Fruit fly (Drosophila melanogaster) whole organism, embryonic: ENCODE measurements around the gene feo.
A peak's percentile ranks its signal among the peaks of the same experiment; 100 is the strongest.

Source experiments
- B-H1 ChIP-seq: fragments of 200-800 bp; sonication (Bioruptor generic); IDR thresholded peaks from 3 replicates; pipeline ENCODE4 v1.3.6; 2022; ENCODE audit warnings: missing biosample characterization, missing genetic modification characterization
- Bteb2 ChIP-seq: fragments of 200-800 bp; sonication (Bioruptor generic); optimal IDR thresholded peaks from 2 replicates; lab custom pipeline; 2016; ENCODE audit warnings: missing biosample characterization, missing genetic modification characterization
- CG10543 ChIP-seq: fragments of 200-800 bp; sonication (Bioruptor generic); optimal IDR thresholded peaks from 3 replicates; lab custom pipeline; 2017; ENCODE audit warnings: missing biosample characterization, mild to moderate bottlenecking, missing genetic modification characterization, moderate library complexity
- CG10565 ChIP-seq: fragments of 200-800 bp; sonication (Bioruptor generic); optimal IDR thresholded peaks from 3 replicates; lab custom pipeline; 2016; ENCODE audit warnings: missing biosample characterization, mild to moderate bottlenecking, missing genetic modification characterization
- CG11456 ChIP-seq: fragments of 200-800 bp; sonication (Bioruptor generic); IDR thresholded peaks from 3 replicates; pipeline ENCODE4 v1.3.6; 2022; ENCODE audit warnings: missing biosample characterization, missing genetic modification characterization
- CG13287 ChIP-seq: fragments of 200-800 bp; sonication (Bioruptor generic); IDR thresholded peaks from 2 replicates; pipeline ENCODE4 v1.3.6; 2022; ENCODE audit warnings: missing biosample characterization, missing genetic modification characterization; ENCODE audit not compliant: partially characterized antibody
- CG14965 ChIP-seq: fragments of 200-800 bp; sonication (Bioruptor generic); optimal IDR thresholded peaks from 2 replicates; lab custom pipeline; 2016; ENCODE audit warnings: missing biosample characterization, missing genetic modification characterization, borderline replicate concordance
- CG15696 ChIP-seq: fragments of 200-800 bp; sonication (Bioruptor generic); optimal IDR thresholded peaks from 2 replicates; lab custom pipeline; 2019; ENCODE audit warnings: missing biosample characterization, mild to moderate bottlenecking, missing genetic modification characterization, moderate library complexity
- CG17186 ChIP-seq: fragments of 200-800 bp; sonication (Bioruptor generic); optimal IDR thresholded peaks from 3 replicates; lab custom pipeline; 2017; ENCODE audit warnings: missing biosample characterization, missing genetic modification reagents, missing genetic modification characterization
- CG1832 ChIP-seq: fragments of 200-800 bp; sonication (Bioruptor generic); optimal IDR thresholded peaks from 2 replicates; lab custom pipeline; 2017; ENCODE audit warnings: missing biosample characterization, mild to moderate bottlenecking, missing genetic modification characterization, inconsistent platforms
- CG3163 ChIP-seq: fragments of 200-800 bp; sonication (Bioruptor generic); optimal IDR thresholded peaks from 3 replicates; lab custom pipeline; 2016; ENCODE audit warnings: missing biosample characterization, missing genetic modification characterization
- CG5953 ChIP-seq: fragments of 200-800 bp; sonication (Bioruptor generic); IDR thresholded peaks from 2 replicates; pipeline ENCODE4 v1.3.6; 2022; ENCODE audit warnings: missing biosample characterization, missing genetic modification characterization
- CG6765 ChIP-seq: fragments of 200-800 bp; sonication (Bioruptor generic); optimal IDR thresholded peaks from 3 replicates; lab custom pipeline; 2017; ENCODE audit warnings: missing biosample characterization, mild to moderate bottlenecking, missing genetic modification characterization
- CG8089 ChIP-seq: fragments of 200-800 bp; sonication (Bioruptor generic); optimal IDR thresholded peaks from 3 replicates; lab custom pipeline; 2016; ENCODE audit warnings: missing biosample characterization, missing genetic modification characterization
- CG8290 ChIP-seq, 3 experiments: fragments of 200-800 bp; sonication (Bioruptor generic); optimal IDR thresholded peaks; 2 replicates each; lab custom pipeline; 2016 to 2019; ENCODE audit warnings: missing biosample characterization in 3 of 3, missing genetic modification characterization in 3 of 3, mild to moderate bottlenecking in 2 of 3, moderate library complexity in 1 of 3
- CG8359 ChIP-seq: fragments of 200-800 bp; sonication (Bioruptor generic); optimal IDR thresholded peaks from 2 replicates; lab custom pipeline; 2017; ENCODE audit warnings: missing biosample characterization, mild to moderate bottlenecking, missing genetic modification characterization, borderline replicate concordance
- CG9876 ChIP-seq: fragments of 200-800 bp; sonication (Bioruptor generic); optimal IDR thresholded peaks from 2 replicates; lab custom pipeline; 2016; ENCODE audit warnings: missing biosample characterization, missing genetic modification characterization
- CHES-1-like ChIP-seq: fragments of 200-800 bp; sonication (Bioruptor generic); optimal IDR thresholded peaks from 2 replicates; lab custom pipeline; 2016; ENCODE audit warnings: missing biosample characterization, missing genetic modification characterization
- CkIIα-i1 ChIP-seq: fragments of 200-800 bp; sonication (Bioruptor generic); IDR thresholded peaks from 2 replicates; pipeline ENCODE4 v1.3.6; 2022; ENCODE audit warnings: missing biosample characterization, missing genetic modification characterization
- Dip2 ChIP-seq: fragments of 200-800 bp; sonication (Bioruptor generic); IDR thresholded peaks from 2 replicates; pipeline ENCODE4 v1.3.6; 2022; ENCODE audit warnings: missing biosample characterization, missing genetic modification characterization
- E2f1 ChIP-seq: fragments of 200-800 bp; sonication (Bioruptor generic); IDR thresholded peaks from 2 replicates; pipeline ENCODE4 v1.3.6; 2022; ENCODE audit warnings: missing biosample characterization, missing genetic modification characterization
- Fer3 ChIP-seq: fragments of 200-800 bp; sonication (Bioruptor generic); optimal IDR thresholded peaks from 2 replicates; lab custom pipeline; 2018; ENCODE audit warnings: missing biosample characterization, mild to moderate bottlenecking, missing genetic modification characterization, moderate library complexity
- Hand ChIP-seq: fragments of 200-800 bp; sonication (Bioruptor generic); optimal IDR thresholded peaks from 2 replicates; lab custom pipeline; 2017; ENCODE audit warnings: mild to moderate bottlenecking, missing biosample characterization, missing genetic modification reagents, missing genetic modification characterization
- Hey ChIP-seq: fragments of 200-800 bp; sonication (Bioruptor generic); optimal IDR thresholded peaks from 3 replicates; lab custom pipeline; 2018; ENCODE audit warnings: missing biosample characterization, mild to moderate bottlenecking, missing genetic modification characterization
- Lim3 ChIP-seq: fragments of 200-800 bp; sonication (Bioruptor generic); IDR thresholded peaks from 2 replicates; pipeline ENCODE4 v1.3.6; 2022; ENCODE audit warnings: missing biosample characterization, missing genetic modification characterization
- Mrtf ChIP-seq: fragments of 200-800 bp; sonication (Bioruptor generic); IDR thresholded peaks from 3 replicates; pipeline ENCODE4 v1.3.6; 2022; ENCODE audit warnings: missing biosample characterization, missing genetic modification characterization
- NfI ChIP-seq: fragments of 200-800 bp; sonication (Bioruptor generic); optimal IDR thresholded peaks from 3 replicates; lab custom pipeline; 2018; ENCODE audit warnings: missing biosample characterization, mild to moderate bottlenecking, missing genetic modification characterization, moderate library complexity
- Opbp ChIP-seq: fragments of 200-800 bp; sonication (Bioruptor generic); IDR thresholded peaks from 3 replicates; pipeline ENCODE4 v1.3.6; 2022; ENCODE audit warnings: missing biosample characterization, missing genetic modification characterization; ENCODE audit not compliant: partially characterized antibody
- Optix ChIP-seq: fragments of 200-800 bp; sonication (Bioruptor generic); IDR thresholded peaks from 3 replicates; pipeline ENCODE4 v1.3.6; 2022; ENCODE audit warnings: missing biosample characterization, missing genetic modification characterization
- Ravus ChIP-seq: fragments of 200-800 bp; sonication (Bioruptor generic); IDR thresholded peaks from 2 replicates; pipeline ENCODE4 v1.3.6; 2022; ENCODE audit warnings: missing biosample characterization, missing genetic modification characterization
- Rx ChIP-seq: fragments of 200-800 bp; sonication (Bioruptor generic); IDR thresholded peaks from 2 replicates; pipeline ENCODE4 v1.3.6; 2022; ENCODE audit warnings: missing biosample characterization, missing genetic modification characterization
- Ssrp ChIP-seq: fragments of 200-800 bp; sonication (Bioruptor generic); optimal IDR thresholded peaks from 2 replicates; lab custom pipeline; 2018; ENCODE audit warnings: missing biosample characterization, mild to moderate bottlenecking, missing genetic modification characterization, moderate library complexity
- ato ChIP-seq: fragments of 200-800 bp; sonication (Bioruptor generic); IDR thresholded peaks from 2 replicates; pipeline ENCODE4 v1.3.6; 2022; ENCODE audit warnings: missing biosample characterization, missing genetic modification characterization; ENCODE audit not compliant: partially characterized antibody
- az2 ChIP-seq: fragments of 200-800 bp; sonication (Bioruptor generic); optimal IDR thresholded peaks from 3 replicates; lab custom pipeline; 2016; ENCODE audit warnings: missing biosample characterization, missing genetic modification characterization
- bigmax ChIP-seq: fragments of 200-800 bp; sonication (Bioruptor generic); optimal IDR thresholded peaks from 2 replicates; lab custom pipeline; 2018; ENCODE audit warnings: missing biosample characterization, mild to moderate bottlenecking, missing genetic modification characterization
- corto ChIP-seq: fragments of 200-800 bp; sonication (Bioruptor generic); optimal IDR thresholded peaks from 2 replicates; lab custom pipeline; 2016; ENCODE audit warnings: missing biosample characterization, mild to moderate bottlenecking, missing genetic modification characterization, moderate library complexity
- da ChIP-seq: fragments of 200-800 bp; sonication (Bioruptor generic); optimal IDR thresholded peaks from 2 replicates; lab custom pipeline; 2016; ENCODE audit warnings: missing biosample characterization, missing genetic modification characterization
- hb ChIP-seq: fragments of 200-800 bp; sonication (Bioruptor generic); IDR thresholded peaks from 3 replicates; pipeline ENCODE4 v1.3.6; 2022; ENCODE audit warnings: missing biosample characterization, missing genetic modification characterization; ENCODE audit not compliant: partially characterized antibody
- klu ChIP-seq: fragments of 200-800 bp; sonication (Bioruptor generic); IDR thresholded peaks from 2 replicates; pipeline ENCODE4 v1.3.6; 2022; ENCODE audit warnings: missing biosample characterization, missing genetic modification characterization
- knrl ChIP-seq: fragments of 200-800 bp; sonication (Bioruptor generic); IDR thresholded peaks from 3 replicates; pipeline ENCODE4 v1.3.6; 2022; ENCODE audit warnings: missing biosample characterization, missing genetic modification characterization; ENCODE audit not compliant: partially characterized antibody
- mirr ChIP-seq: fragments of 200-800 bp; sonication (Bioruptor generic); optimal IDR thresholded peaks from 3 replicates; lab custom pipeline; 2018; ENCODE audit warnings: missing biosample characterization, mild to moderate bottlenecking, missing genetic modification characterization
- nmo ChIP-seq: fragments of 200-800 bp; sonication (Bioruptor generic); optimal IDR thresholded peaks from 2 replicates; lab custom pipeline; 2018; ENCODE audit warnings: missing biosample characterization, mild to moderate bottlenecking, missing genetic modification characterization, moderate library complexity
- slbo ChIP-seq: fragments of 200-800 bp; sonication (Bioruptor generic); IDR thresholded peaks from 2 replicates; pipeline ENCODE4 v1.3.6; 2022; ENCODE audit warnings: missing biosample characterization, missing genetic modification characterization
- slou ChIP-seq: fragments of 200-800 bp; sonication (Bioruptor generic); optimal IDR thresholded peaks from 3 replicates; lab custom pipeline; 2016; ENCODE audit warnings: missing biosample characterization, missing genetic modification characterization
- tap ChIP-seq: fragments of 200-800 bp; optimal IDR thresholded peaks from 3 replicates; lab custom pipeline; 2019; ENCODE audit warnings: missing biosample characterization, mild to moderate bottlenecking, missing genetic modification characterization, moderate library complexity
- tll ChIP-seq, 2 experiments: fragments of 200-800 bp in 1 of 2; fragments of >200 bp in 1 of 2; sonication (Bioruptor generic) in 1 of 2; optimal IDR thresholded peaks; 2 replicates each; lab custom pipeline; 2017 to 2019; ENCODE audit warnings: missing biosample characterization in 2 of 2, missing genetic modification characterization in 2 of 2, mild to moderate bottlenecking in 1 of 2, moderate library complexity in 1 of 2
- toy ChIP-seq: fragments of 200-800 bp; sonication (Bioruptor generic); IDR thresholded peaks from 2 replicates; pipeline ENCODE4 v1.3.6; 2022; ENCODE audit warnings: missing biosample characterization, missing genetic modification characterization
- unpg ChIP-seq: fragments of 200-800 bp; sonication (Bioruptor generic); optimal IDR thresholded peaks from 3 replicates; lab custom pipeline; 2018; ENCODE audit warnings: missing biosample characterization, mild to moderate bottlenecking, missing genetic modification characterization, moderate library complexity
- yki ChIP-seq: fragments of >200 bp; optimal IDR thresholded peaks from 3 replicates; lab custom pipeline; 2018

Gene feo

DNA sequence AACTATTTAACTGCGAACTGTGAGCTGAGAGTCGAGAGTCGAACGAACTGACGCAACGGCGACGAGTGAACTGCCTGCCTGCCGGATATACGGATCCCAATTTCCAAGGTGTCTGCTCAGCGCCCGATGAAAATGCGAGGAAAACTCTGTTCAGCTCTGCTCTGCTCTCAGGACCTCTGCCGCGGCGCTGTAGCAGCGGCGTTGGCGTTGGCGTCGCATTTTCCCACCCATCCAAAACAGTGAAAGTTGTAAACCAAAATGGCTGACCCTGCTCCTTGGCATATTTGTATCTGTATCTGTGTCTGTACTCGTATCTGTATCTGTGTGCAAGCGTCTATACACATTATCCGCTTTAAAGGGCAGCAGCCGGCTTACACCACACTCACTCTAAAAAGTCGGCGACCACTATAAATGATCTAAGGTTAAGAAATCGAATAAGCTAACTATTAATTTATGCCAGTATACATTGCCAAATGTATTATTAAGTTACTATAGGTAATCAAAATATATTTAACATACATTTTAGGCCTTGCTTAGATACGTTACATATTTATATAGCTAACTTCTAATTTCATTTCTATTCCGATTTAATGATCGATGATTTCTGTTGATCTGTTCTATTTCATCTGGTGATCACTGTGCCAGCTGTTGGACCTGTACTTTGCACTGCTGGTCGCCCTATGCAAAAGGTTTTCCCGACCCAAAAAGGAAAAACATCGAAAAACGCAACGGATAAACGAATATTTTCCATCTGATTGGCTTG, 31.8 kb downstream of the feo start (continued):
- TF ChIP-seq CG8089 (GFP tag; lab: Kevin White, UChicago) (no peak), tap (tag; lab: Kevin White, UChicago) (peak; percentile 68), az2 (GFP tag; lab: Kevin White, UChicago) (peak; percentile 29), Opbp (no peak), Hey (tag; lab: Kevin White, UChicago) (no peak), CG6765 (GFP tag; lab: Kevin White, UChicago) (peak; percentile 27), CG8290 (GFP tag; optimal IDR thresholded peaks at IDR 0.05; lab: Kevin White, UChicago) (no peak), CG8290 (tag; optimal IDR thresholded peaks at IDR 0.05; lab: Kevin White, UChicago) (peak; percentile 9 to 24), yki (no peak), mirr (no peak), klu (GFP tag; lab: Robert Waterston, UW) (no peak), E2f1 (GFP tag; lab: Robert Waterston, UW) (peak; percentile 56), CG8359 (peak; percentile 16), Bteb2 (GFP tag; lab: Kevin White, UChicago) (peak; percentile 7), slbo (peak; percentile 58), ato (GFP tag; lab: Robert Waterston, UW) (no peak), CkIIα-i1 (no peak), CG10543 (GFP tag; lab: Kevin White, UChicago) (no peak), hb (GFP tag; lab: Robert Waterston, UW) (no peak), unpg (GFP tag; lab: Kevin White, UChicago) (peak; percentile 73), nmo (GFP tag; lab: Kevin White, UChicago) (peak; percentile 83), Fer3 (peak; percentile 48), CG10565 (no peak), Dip2 (GFP tag; lab: Robert Waterston, UW) (no peak), Optix (no peak), CG13287 (GFP tag; lab: Robert Waterston, UW) (no peak), Ravus (no peak), CG14965 (GFP tag; lab: Kevin White, UChicago) (no peak), CG17186 (GFP tag; lab: Kevin White, UChicago) (peak; percentile 11), bigmax (GFP tag; lab: Kevin White, UChicago) (no peak), toy (no peak), Lim3 (no peak), Hand (GFP tag; lab: Kevin White, UChicago) (no peak), CG3163 (GFP tag; lab: Kevin White, UChicago) (no peak), B-H1 (GFP tag; lab: Robert Waterston, UW) (no peak), corto (no peak), slou (GFP tag; lab: Kevin White, UChicago) (no peak), CG11456 (GFP tag; lab: Robert Waterston, UW) (no peak), CG15696 (tag; lab: Kevin White, UChicago) (peak; percentile 96), CG1832 (GFP tag; lab: Kevin White, UChicago) (no peak), CHES-1-like (GFP tag; lab: Kevin White, UChicago) (no peak), tll (GFP tag; optimal IDR thresholded peaks at IDR 0.05; lab: Kevin White, UChicago) (no peak), Mrtf (GFP tag; lab: Robert Waterston, UW) (0 out of 3 replicates have a peak, but pooled peaks have one; percentile 25), knrl (no peak), Rx (GFP tag; lab: Robert Waterston, UW) (no peak), NfI (GFP tag; lab: Kevin White, UChicago) (peak; percentile 48), da (GFP tag; lab: Kevin White, UChicago) (no peak), CG5953 (GFP tag; lab: Robert Waterston, UW) (no peak), CG9876 (GFP tag; lab: Kevin White, UChicago) (no peak), Ssrp (peak; percentile 80)
